Worm (Caenorhabditis elegans): ENCODE data around the gene glb-19.

DNA sequence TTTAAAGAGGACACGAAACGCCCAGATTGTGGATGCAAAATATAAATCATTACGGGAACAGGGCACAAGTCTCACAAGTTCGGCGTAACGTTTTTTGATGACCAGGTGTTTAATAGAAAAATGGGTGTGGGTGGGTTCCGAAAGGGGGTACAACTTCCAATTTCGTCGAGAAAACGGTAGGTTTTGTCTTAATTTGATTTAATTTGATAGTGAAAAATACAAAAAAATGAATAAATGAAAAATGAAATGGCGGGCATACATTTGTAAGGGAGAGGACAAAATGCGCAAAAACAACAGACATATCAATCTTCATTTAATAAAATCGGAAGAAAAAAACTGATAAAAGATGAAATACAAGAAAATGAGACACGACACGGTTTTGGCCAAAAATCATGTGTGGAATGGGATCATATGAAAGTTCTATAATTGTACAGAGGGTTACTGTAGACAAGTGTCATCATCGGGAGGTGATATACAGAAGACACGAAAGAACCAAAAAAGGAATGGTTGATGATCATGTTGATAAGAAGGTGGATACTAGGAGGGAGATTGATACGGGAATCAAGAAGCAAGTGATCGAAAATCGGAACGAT is 48.0 kb upstream of the glb-19 start:
- no peak for TF ChIP-seq ama-1 (optimal IDR thresholded peaks at IDR 0.05)
- TF ChIP-seq jun-1 (tag; optimal IDR thresholded peaks at IDR 0.05): no peak
- no peak for TF ChIP-seq nhr-76 (tag; optimal IDR thresholded peaks at IDR 0.05)
- TF ChIP-seq snpc-4 (tag; optimal IDR thresholded peaks at IDR 0.05): no peak
- no peak for TF ChIP-seq nhr-77 (tag; optimal IDR thresholded peaks at IDR 0.05)
- no peak for TF ChIP-seq ztf-4 (tag; optimal IDR thresholded peaks at IDR 0.05)
- TF ChIP-seq lin-39 (tag; optimal IDR thresholded peaks at IDR 0.05): no peak

Data from whole organism, L3 larva.